Fruit fly (Drosophila melanogaster) whole organism, embryonic: ENCODE measurements around the gene alphaCOP.

Experiments used
- BtbVII ChIP-seq: fragments of 200-800 bp; sonication (Bioruptor generic); optimal IDR thresholded peaks from 3 replicates; lab custom pipeline; 2017; ENCODE audit warnings: missing biosample characterization, mild to moderate bottlenecking, missing genetic modification characterization
- CG10565 ChIP-seq: fragments of 200-800 bp; sonication (Bioruptor generic); optimal IDR thresholded peaks from 3 replicates; lab custom pipeline; 2016; ENCODE audit warnings: missing biosample characterization, mild to moderate bottlenecking, missing genetic modification characterization
- CG14050 ChIP-seq: fragments of 200-800 bp; sonication (Bioruptor generic); IDR thresholded peaks from 3 replicates; pipeline ENCODE4 v1.3.6; 2022; ENCODE audit warnings: missing biosample characterization, missing genetic modification characterization
- CG4328 ChIP-seq: fragments of 200-800 bp; sonication (Bioruptor generic); optimal IDR thresholded peaks from 3 replicates; lab custom pipeline; 2017; ENCODE audit warnings: missing biosample characterization, missing genetic modification reagents, missing genetic modification characterization
- CkIIα-i1 ChIP-seq: fragments of 200-800 bp; sonication (Bioruptor generic); IDR thresholded peaks from 2 replicates; pipeline ENCODE4 v1.3.6; 2022; ENCODE audit warnings: missing biosample characterization, missing genetic modification characterization
- MBD-R2 ChIP-seq: fragments of 200-800 bp; sonication (Bioruptor generic); IDR thresholded peaks from 2 replicates; pipeline ENCODE4 v1.3.6; 2022; ENCODE audit warnings: missing biosample characterization, missing genetic modification characterization
- Xbp1 ChIP-seq: fragments of 200-800 bp; sonication (Bioruptor generic); optimal IDR thresholded peaks from 3 replicates; lab custom pipeline; 2016; ENCODE audit warnings: missing biosample characterization, mild to moderate bottlenecking, missing genetic modification characterization
- abd-A ChIP-seq: fragments of 200-800 bp; sonication (Bioruptor generic); optimal IDR thresholded peaks from 3 replicates; lab custom pipeline; 2019; ENCODE audit warnings: missing biosample characterization, mild to moderate bottlenecking, missing genetic modification characterization, moderate library complexity
- gcm2 ChIP-seq: fragments of 200-800 bp; sonication (Bioruptor generic); optimal IDR thresholded peaks from 2 replicates; lab custom pipeline; 2016; ENCODE audit warnings: missing biosample characterization, missing genetic modification characterization

Gene alphaCOP

DNA sequence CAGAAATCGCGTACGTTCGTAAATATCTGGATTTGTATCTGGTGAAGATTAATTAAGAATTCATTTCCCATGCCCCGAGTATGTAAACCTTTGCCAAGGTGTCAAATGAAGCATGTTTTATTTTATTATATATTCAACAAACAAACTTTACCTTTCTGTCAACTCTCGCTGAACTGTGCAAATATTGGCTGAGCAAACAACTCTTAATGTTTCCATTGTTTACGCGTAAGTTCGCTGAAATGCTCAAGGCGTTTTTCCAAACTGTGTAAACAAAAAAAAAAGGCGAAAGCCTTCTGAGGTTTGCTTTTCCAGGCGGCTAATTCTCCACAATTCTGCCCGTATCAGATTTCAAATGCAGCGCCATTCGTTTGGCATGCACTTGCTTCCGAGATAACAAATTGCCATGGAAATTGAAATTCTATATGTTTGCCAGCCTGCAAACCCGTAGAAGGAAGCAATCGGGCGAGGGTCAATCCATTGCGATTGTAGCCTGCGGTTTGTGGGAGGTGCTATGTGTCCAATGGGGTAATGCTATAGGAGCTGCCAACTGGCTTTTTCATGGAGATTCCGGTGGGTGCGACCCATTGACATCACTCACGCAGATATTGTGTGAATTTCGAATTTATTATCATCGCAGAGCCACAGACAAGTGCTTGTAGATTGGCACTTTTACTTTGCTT is 53.2 kb downstream of the alphaCOP start (continued):
- TF ChIP-seq gcm2 (GFP tag; lab: Kevin White, UChicago) (no peak), CkIIα-i1 (GFP tag; lab: Robert Waterston, UW) (no peak), MBD-R2 (no peak; the same call in 1 of the 2 replicates), CG4328 (GFP tag; lab: Kevin White, UChicago) (peak; percentile 66), abd-A (tag; lab: Kevin White, UChicago) (no peak), BtbVII (GFP tag; lab: Kevin White, UChicago) (peak; percentile 96), CG10565 (GFP tag; lab: Kevin White, UChicago) (no peak), CG14050 (GFP tag; lab: Robert Waterston, UW) (peak; percentile 49; the same call in 2 of the 3 replicates), Xbp1 (GFP tag; lab: Kevin White, UChicago) (peak; percentile 16)
